Worm (Caenorhabditis elegans) whole organism, L1 larva: Measurements from ENCODE around the gene C45G9.10.

ENCODE experiments used
- alr-1 ChIP-seq: fragments of 200-800 bp; sonication (Bioruptor generic); optimal IDR thresholded peaks from 2 replicates; lab custom pipeline; 2018; ENCODE audit warnings: borderline replicate concordance, mild to moderate bottlenecking, missing genetic modification characterization, missing compliant biosample characterization
- dpl-1 ChIP-seq, 3 experiments: fragments of 150-350 bp in 2 of 3; sonication (generic microtip) in 1 of 3; optimal IDR thresholded peaks; 2 replicates each; lab custom pipeline; 2014 to 2017; ENCODE audit warnings: missing biosample characterization in 3 of 3, missing genetic modification characterization in 3 of 3, missing genetic modification reagents in 3 of 3
- fkh-10 ChIP-seq: sonication (generic microtip); optimal IDR thresholded peaks from 2 replicates; lab custom pipeline; 2017; ENCODE audit warnings: missing biosample characterization, missing genetic modification reagents, missing genetic modification characterization
- lin-14 ChIP-seq: fragments of 200-800 bp; sonication (Bioruptor generic); optimal IDR thresholded peaks from 2 replicates; lab custom pipeline; 2018; ENCODE audit warnings: mild to moderate bottlenecking, missing genetic modification characterization, moderate library complexity, missing compliant biosample characterization
- nhr-11 ChIP-seq: fragments of 150-350 bp; optimal IDR thresholded peaks from 2 replicates; lab custom pipeline; 2014; ENCODE audit warnings: missing biosample characterization, missing genetic modification characterization
- nhr-12 ChIP-seq: sonication (generic microtip); optimal IDR thresholded peaks from 2 replicates; lab custom pipeline; 2017; ENCODE audit warnings: missing biosample characterization, missing genetic modification characterization
- nhr-237 ChIP-seq: fragments of 150-350 bp; optimal IDR thresholded peaks from 2 replicates; lab custom pipeline; 2014; ENCODE audit warnings: missing biosample characterization, missing genetic modification characterization
- nhr-90 ChIP-seq: sonication (generic microtip); optimal IDR thresholded peaks from 2 replicates; lab custom pipeline; 2016; ENCODE audit warnings: mild to moderate bottlenecking, missing genetic modification characterization, missing compliant biosample characterization; ENCODE audit not compliant: poor library complexity
- skn-1 ChIP-seq: fragments of 150-350 bp; optimal IDR thresholded peaks from 2 replicates; lab custom pipeline; 2014; ENCODE audit warnings: missing biosample characterization, missing genetic modification characterization
- sox-4 ChIP-seq: sonication (generic microtip); optimal IDR thresholded peaks from 2 replicates; lab custom pipeline; 2016; ENCODE audit warnings: missing genetic modification characterization, missing compliant biosample characterization
- tbx-2 ChIP-seq: sonication (generic microtip); optimal IDR thresholded peaks from 2 replicates; lab custom pipeline; 2016; ENCODE audit warnings: missing genetic modification characterization, missing compliant biosample characterization
- tlp-1 ChIP-seq: fragments of 150-350 bp; optimal IDR thresholded peaks from 2 replicates; lab custom pipeline; 2014; ENCODE audit warnings: missing biosample characterization, missing genetic modification characterization
- ztf-4 ChIP-seq: fragments of 150-350 bp; optimal IDR thresholded peaks from 2 replicates; lab custom pipeline; 2014; ENCODE audit warnings: missing biosample characterization, missing genetic modification characterization

- no peak for TF ChIP-seq tbx-2 (tag; lab: Kevin White, UChicago)
- TF ChIP-seq nhr-90, result no peak
- no peak for TF ChIP-seq nhr-11 (tag; lab: Kevin White, UChicago)
- no peak for TF ChIP-seq sox-4
- no peak for TF ChIP-seq tlp-1 (tag; lab: Kevin White, UChicago)
- no peak for TF ChIP-seq ztf-4 (tag; lab: Kevin White, UChicago)
- TF ChIP-seq nhr-237 (tag; lab: Kevin White, UChicago), result no peak
- TF ChIP-seq dpl-1 (GFP tag; optimal IDR thresholded peaks at IDR 0.05; lab: Kevin White, UChicago), result peak in 2 of 3 experiments; percentile 4 to 56
- peak; percentile 95 for TF ChIP-seq lin-14 (GFP tag; lab: Kevin White, UChicago)
- TF ChIP-seq nhr-12, result no peak
- no peak for TF ChIP-seq alr-1
- TF ChIP-seq skn-1 (tag; lab: Kevin White, UChicago), result no peak
- no peak for TF ChIP-seq fkh-10 (GFP tag; lab: Kevin White, UChicago)
Measured at ce11 chrIII:5047175-5047574, 14.5 kb downstream of the C45G9.10 start, which contains the start of gene txbp-3.
